In genomic region chrX:6793390-6793789, dm6 we compare ENCODE assay signal across 2 fruit fly cellular contexts.
TF ChIP-seq lines count a peak whose summit lies in the region.

No protein-coding gene starts in this region.

TF ChIP-seq in whole organism, embryonic, 481 proteins besides CTCF, POLR2A, EP300 and RAD21 (continued from another document and continues in another):
- peak; percentile 43; the same call in 1 of the 3 replicates for TF ChIP-seq CG7357 (GFP tag; IDR thresholded peaks at IDR 0.05; lab: Robert Waterston, UW)
- TF ChIP-seq CG12769 (tag; optimal IDR thresholded peaks at IDR 0.05; lab: Kevin White, UChicago): peak; percentile 91
- no peak for TF ChIP-seq ato (GFP tag; IDR thresholded peaks at IDR 0.05; lab: Robert Waterston, UW; ENCODE audit: partially characterized antibody)
- TF ChIP-seq Dref (GFP tag; IDR thresholded peaks at IDR 0.05; lab: Robert Waterston, UW): no peak
- TF ChIP-seq TFAM (GFP tag; optimal IDR thresholded peaks at IDR 0.05; lab: Kevin White, UChicago): no peak
- peak; percentile 18 for TF ChIP-seq CG13775 (GFP tag; optimal IDR thresholded peaks at IDR 0.05; lab: Kevin White, UChicago)
- TF ChIP-seq row (GFP tag; IDR thresholded peaks at IDR 0.05; lab: Robert Waterston, UW): peak; percentile 68
- TF ChIP-seq nau (GFP tag; optimal IDR thresholded peaks at IDR 0.05; lab: Kevin White, UChicago): no peak
- peak; percentile 52 for TF ChIP-seq org-1 (GFP tag; optimal IDR thresholded peaks at IDR 0.05; lab: Kevin White, UChicago)
- TF ChIP-seq CG31441 (GFP tag; IDR thresholded peaks at IDR 0.05; lab: Robert Waterston, UW): peak; percentile 69
- no peak for TF ChIP-seq Neu2 (GFP tag; optimal IDR thresholded peaks at IDR 0.05; lab: Kevin White, UChicago; ENCODE audit: borderline replicate concordance)
- TF ChIP-seq abd-A (tag; optimal IDR thresholded peaks at IDR 0.05; lab: Kevin White, UChicago): no peak
- TF ChIP-seq slbo (GFP tag; IDR thresholded peaks at IDR 0.05; lab: Robert Waterston, UW): peak; percentile 91
- TF ChIP-seq CG1024 (GFP tag; IDR thresholded peaks at IDR 0.05; lab: Robert Waterston, UW): 0 out of 2 replicates have a peak, but pooled peaks have one; percentile 5
- TF ChIP-seq CG10959 (GFP tag; IDR thresholded peaks at IDR 0.05; lab: Robert Waterston, UW): no peak
- no peak for TF ChIP-seq Dll (GFP tag; IDR thresholded peaks at IDR 0.05; lab: Robert Waterston, UW; ENCODE audit: partially characterized antibody)
- 0 out of 2 replicates have a peak, but pooled peaks have one; percentile 30 for TF ChIP-seq bowl (GFP tag; IDR thresholded peaks at IDR 0.05; lab: Robert Waterston, UW)
- peak; percentile 42 for TF ChIP-seq CG11398 (GFP tag; optimal IDR thresholded peaks at IDR 0.05; lab: Kevin White, UChicago)
- peak; percentile 15 for TF ChIP-seq trh (GFP tag; optimal IDR thresholded peaks at IDR 0.05; lab: Kevin White, UChicago)
- peak; percentile 58 for TF ChIP-seq ems (GFP tag; optimal IDR thresholded peaks at IDR 0.05; lab: Kevin White, UChicago)
- peak; percentile 5 for TF ChIP-seq tup (GFP tag; optimal IDR thresholded peaks at IDR 0.05; lab: Kevin White, UChicago)
- TF ChIP-seq CG4328 (GFP tag; optimal IDR thresholded peaks at IDR 0.05; lab: Kevin White, UChicago): no peak
- TF ChIP-seq Trl (optimal IDR thresholded peaks at IDR 0.05; lab: Kevin White, UChicago): no peak
- peak; percentile 51 for TF ChIP-seq Trl (GFP tag; optimal IDR thresholded peaks at IDR 0.05; lab: Kevin White, UChicago)
- TF ChIP-seq CG9727 (GFP tag; optimal IDR thresholded peaks at IDR 0.05; lab: Kevin White, UChicago): peak; percentile 10
- TF ChIP-seq insv (GFP tag; optimal IDR thresholded peaks at IDR 0.05; lab: Kevin White, UChicago): no peak
- peak; percentile 74 for TF ChIP-seq Aef1 (GFP tag; IDR thresholded peaks at IDR 0.05; lab: Robert Waterston, UW)
- TF ChIP-seq CG11696 (GFP tag; IDR thresholded peaks at IDR 0.05; lab: Robert Waterston, UW): peak; percentile 50; the same call in 1 of the 2 replicates
- TF ChIP-seq CG5180 (GFP tag; optimal IDR thresholded peaks at IDR 0.05; lab: Kevin White, UChicago): peak; percentile 36
- TF ChIP-seq ind (GFP tag; optimal IDR thresholded peaks at IDR 0.05; lab: Kevin White, UChicago): peak; percentile 81
- TF ChIP-seq CG34224 (GFP tag; IDR thresholded peaks at IDR 0.05; lab: Robert Waterston, UW; ENCODE audit: partially characterized antibody): no peak
- no peak for TF ChIP-seq CG3407 (GFP tag; optimal IDR thresholded peaks at IDR 0.05; lab: Kevin White, UChicago)
- TF ChIP-seq CG8281 (tag; optimal IDR thresholded peaks at IDR 0.05; lab: Kevin White, UChicago): peak; percentile 37
- peak; percentile 41; the same call in 1 of the 2 replicates for TF ChIP-seq onecut (GFP tag; IDR thresholded peaks at IDR 0.05; lab: Robert Waterston, UW)
- peak; percentile 74 for TF ChIP-seq CG13424 (tag; optimal IDR thresholded peaks at IDR 0.05; lab: Kevin White, UChicago)
- peak; percentile 82 for TF ChIP-seq Ptx1 (GFP tag; IDR thresholded peaks at IDR 0.05; lab: Robert Waterston, UW)
- peak; percentile 94 for TF ChIP-seq Med (GFP tag; lab: Kevin White, UChicago)
- TF ChIP-seq unpg (GFP tag; optimal IDR thresholded peaks at IDR 0.05; lab: Kevin White, UChicago): peak; percentile 79
- peak; percentile 53; the same call in 1 of the 3 replicates for TF ChIP-seq CG11560 (tag; IDR thresholded peaks at IDR 0.05; lab: Robert Waterston, UW)
- no peak for TF ChIP-seq CG13287 (GFP tag; IDR thresholded peaks at IDR 0.05; lab: Robert Waterston, UW; ENCODE audit: partially characterized antibody)
- no peak for TF ChIP-seq br (optimal IDR thresholded peaks at IDR 0.05; lab: Kevin White, UChicago)
- peak; percentile 58; the same call in 1 of the 2 replicates for TF ChIP-seq sens-2 (GFP tag; IDR thresholded peaks at IDR 0.05; lab: Robert Waterston, UW)
- TF ChIP-seq CG12942 (GFP tag; optimal IDR thresholded peaks at IDR 0.05; lab: Kevin White, UChicago): peak; percentile 69
- TF ChIP-seq HmgD (GFP tag; optimal IDR thresholded peaks at IDR 0.05; lab: Kevin White, UChicago): peak; percentile 52
- no peak for TF ChIP-seq lola (GFP tag; optimal IDR thresholded peaks at IDR 0.05; lab: Kevin White, UChicago)
- TF ChIP-seq maf-S (GFP tag; optimal IDR thresholded peaks at IDR 0.05; lab: Kevin White, UChicago): peak; percentile 44
- peak; percentile 55 for TF ChIP-seq CG15514 (GFP tag; optimal IDR thresholded peaks at IDR 0.05; lab: Kevin White, UChicago)
- TF ChIP-seq CG14014 (GFP tag; IDR thresholded peaks at IDR 0.05; lab: Robert Waterston, UW): peak; percentile 82
- peak; percentile 74; the same call in 2 of the 3 replicates for TF ChIP-seq CG11695 (GFP tag; IDR thresholded peaks at IDR 0.05; lab: Robert Waterston, UW)
- peak; percentile 14 for TF ChIP-seq Ravus (GFP tag; IDR thresholded peaks at IDR 0.05; lab: Robert Waterston, UW)
- peak; percentile 70; the same call in 2 of the 3 replicates for TF ChIP-seq otp (GFP tag; IDR thresholded peaks at IDR 0.05; lab: Robert Waterston, UW)
- peak; percentile 3 for TF ChIP-seq YL-1 (GFP tag; optimal IDR thresholded peaks at IDR 0.05; lab: Kevin White, UChicago)
- no peak for TF ChIP-seq zf30C (GFP tag; optimal IDR thresholded peaks at IDR 0.05; lab: Kevin White, UChicago)
- no peak for TF ChIP-seq CG6791 (GFP tag; IDR thresholded peaks at IDR 0.05; lab: Robert Waterston, UW; ENCODE audit: partially characterized antibody)
- no peak for TF ChIP-seq CG3838 (GFP tag; optimal IDR thresholded peaks at IDR 0.05; lab: Kevin White, UChicago)
- peak; percentile 43 for TF ChIP-seq CG10274 (GFP tag; optimal IDR thresholded peaks at IDR 0.05; lab: Kevin White, UChicago)
- TF ChIP-seq Myb (GFP tag; optimal IDR thresholded peaks at IDR 0.05; lab: Kevin White, UChicago): peak; percentile 61
- no peak for TF ChIP-seq chinmo (GFP tag; IDR thresholded peaks at IDR 0.05; lab: Robert Waterston, UW; ENCODE audit: partially characterized antibody)
- TF ChIP-seq Gsc (GFP tag; IDR thresholded peaks at IDR 0.05; lab: Robert Waterston, UW): no peak
- TF ChIP-seq CG14050 (GFP tag; IDR thresholded peaks at IDR 0.05; lab: Robert Waterston, UW): peak; percentile 56
- peak; percentile 38 for TF ChIP-seq repo (GFP tag; optimal IDR thresholded peaks at IDR 0.05; lab: Kevin White, UChicago)
- TF ChIP-seq Sox102F (GFP tag; optimal IDR thresholded peaks at IDR 0.05; lab: Kevin White, UChicago): peak; percentile 83
- TF ChIP-seq Ets97D (GFP tag; optimal IDR thresholded peaks at IDR 0.05; lab: Kevin White, UChicago): peak; percentile 10
- no peak for TF ChIP-seq CG6854 (GFP tag; optimal IDR thresholded peaks at IDR 0.05; lab: Kevin White, UChicago)

TF ChIP-seq in whole organism, prepupa, 60 proteins besides CTCF, POLR2A, EP300 and RAD21 (continued from another document):
- TF ChIP-seq Smox (GFP tag; optimal IDR thresholded peaks at IDR 0.05; lab: Kevin White, UChicago) (peak; percentile 45), dsx (GFP tag; optimal IDR thresholded peaks at IDR 0.05; lab: Kevin White, UChicago; ENCODE audit: poor library complexity, severe bottlenecking) (peak; percentile 38), OdsH (GFP tag; optimal IDR thresholded peaks at IDR 0.05; lab: Kevin White, UChicago) (peak; percentile 85), topi (GFP tag; optimal IDR thresholded peaks at IDR 0.05; lab: Kevin White, UChicago) (peak; percentile 74), Eip75B (GFP tag; optimal IDR thresholded peaks at IDR 0.05; lab: Kevin White, UChicago) (peak; percentile 75), CG3032 (tag; optimal IDR thresholded peaks at IDR 0.05; lab: Kevin White, UChicago) (peak; percentile 38), eg (GFP tag; IDR thresholded peaks at IDR 0.05; lab: Robert Waterston, UW) (peak; percentile 96), CG9139 (GFP tag; optimal IDR thresholded peaks at IDR 0.05; lab: Kevin White, UChicago) (no peak), CG10631 (GFP tag; optimal IDR thresholded peaks at IDR 0.05; lab: Kevin White, UChicago) (peak; percentile 71), CG4318 (GFP tag; optimal IDR thresholded peaks at IDR 0.05; lab: Kevin White, UChicago) (peak; percentile 90), CG10669 (GFP tag; optimal IDR thresholded peaks at IDR 0.05; lab: Kevin White, UChicago) (peak; percentile 45), fd85E (GFP tag; optimal IDR thresholded peaks at IDR 0.05; lab: Kevin White, UChicago) (peak; percentile 26), esn (GFP tag; optimal IDR thresholded peaks at IDR 0.05; lab: Kevin White, UChicago) (peak; percentile 56), CG6854 (GFP tag; optimal IDR thresholded peaks at IDR 0.05; lab: Kevin White, UChicago) (no peak), CG32006 (GFP tag; optimal IDR thresholded peaks at IDR 0.05; lab: Kevin White, UChicago) (peak; percentile 94), CG15336 (GFP tag; IDR thresholded peaks at IDR 0.05; lab: Robert Waterston, UW) (peak; percentile 94), Sox15 (GFP tag; optimal IDR thresholded peaks at IDR 0.05; lab: Kevin White, UChicago) (peak; percentile 45), Hr4 (GFP tag; optimal IDR thresholded peaks at IDR 0.05; lab: Kevin White, UChicago) (peak; percentile 97), Hr39 (GFP tag; optimal IDR thresholded peaks at IDR 0.05; lab: Kevin White, UChicago) (peak; percentile 58), Gug (GFP tag; IDR thresholded peaks at IDR 0.05; lab: Robert Waterston, UW) (peak; percentile 92), CG11762 (GFP tag; optimal IDR thresholded peaks at IDR 0.05; lab: Kevin White, UChicago; ENCODE audit: insufficient read depth) (peak; percentile 52), vri (GFP tag; optimal IDR thresholded peaks at IDR 0.05; lab: Kevin White, UChicago) (peak; percentile 23), CG16779 (tag; optimal IDR thresholded peaks at IDR 0.05; lab: Kevin White, UChicago) (peak; percentile 43), CG3919 (GFP tag; optimal IDR thresholded peaks at IDR 0.05; lab: Kevin White, UChicago) (peak; percentile 85), CG11294 (GFP tag; IDR thresholded peaks at IDR 0.05; lab: Robert Waterston, UW) (peak; percentile 86), Lpt (GFP tag; optimal IDR thresholded peaks at IDR 0.05; lab: Kevin White, UChicago) (peak; percentile 90), CG6163 (GFP tag; IDR thresholded peaks at IDR 0.05; lab: Robert Waterston, UW) (peak; percentile 90), dac (GFP tag; optimal IDR thresholded peaks at IDR 0.05; lab: Kevin White, UChicago) (peak; percentile 91), CG31627 (GFP tag; optimal IDR thresholded peaks at IDR 0.05; lab: Kevin White, UChicago) (peak; percentile 64), Eip78C (GFP tag; lab: Kevin White, UChicago) (peak; percentile 93), spab (GFP tag; optimal IDR thresholded peaks at IDR 0.05; lab: Kevin White, UChicago) (peak; percentile 25), fkh (GFP tag; optimal IDR thresholded peaks at IDR 0.05; lab: Kevin White, UChicago) (no peak), CG6276 (GFP tag; optimal IDR thresholded peaks at IDR 0.05; lab: Kevin White, UChicago) (peak; percentile 88), ss (GFP tag; optimal IDR thresholded peaks at IDR 0.05; lab: Kevin White, UChicago) (peak in 1 of 2 experiments; percentile 32), CG34406 (GFP tag; optimal IDR thresholded peaks at IDR 0.05; lab: Kevin White, UChicago) (peak; percentile 56), Blimp-1 (GFP tag; optimal IDR thresholded peaks at IDR 0.05; lab: Kevin White, UChicago) (no peak), salr (GFP tag; optimal IDR thresholded peaks at IDR 0.05; lab: Kevin White, UChicago) (peak; percentile 28 to 72), Ets96B (tag; optimal IDR thresholded peaks at IDR 0.05; lab: Kevin White, UChicago) (no peak)
